Worm (Caenorhabditis elegans) whole organism, L3 larva: ENCODE results near the gene cyn-1.
A peak's percentile ranks its signal among the peaks of the same experiment; 100 is the strongest.

Experiments
- aly-2 ChIP-seq: fragments of 150-350 bp; optimal IDR thresholded peaks from 2 replicates; lab custom pipeline; 2014; ENCODE audit warnings: missing biosample characterization, missing genetic modification characterization
- ama-1 ChIP-seq: fragments of 150-350 bp; optimal IDR thresholded peaks from 2 replicates; lab custom pipeline; 2018
- egl-27 ChIP-seq: sonication (generic microtip); optimal IDR thresholded peaks from 4 replicates; lab custom pipeline; 2017; ENCODE audit warnings: missing biosample characterization, missing genetic modification reagents, missing genetic modification characterization
- jun-1 ChIP-seq: fragments of 150-350 bp; optimal IDR thresholded peaks from 2 replicates; lab custom pipeline; 2014; ENCODE audit warnings: missing biosample characterization, missing genetic modification reagents, missing genetic modification characterization
- nhr-237 ChIP-seq: fragments of 150-350 bp; optimal IDR thresholded peaks from 2 replicates; lab custom pipeline; 2014; ENCODE audit warnings: missing biosample characterization, missing genetic modification characterization
- nhr-25 ChIP-seq: sonication (generic microtip); optimal IDR thresholded peaks from 2 replicates; lab custom pipeline; 2017; ENCODE audit warnings: missing biosample characterization, missing genetic modification characterization
- pha-4 ChIP-seq: fragments of 150-350 bp; optimal IDR thresholded peaks from 2 replicates; lab custom pipeline; 2014; ENCODE audit warnings: missing biosample characterization, missing genetic modification reagents, missing genetic modification characterization
- sea-2 ChIP-seq: fragments of 150-350 bp; sonication (generic microtip); optimal IDR thresholded peaks from 4 replicates; lab custom pipeline; 2014; ENCODE audit warnings: missing biosample characterization, missing genetic modification reagents, missing genetic modification characterization
- skn-1 ChIP-seq: fragments of 150-350 bp; optimal IDR thresholded peaks from 2 replicates; lab custom pipeline; 2014; ENCODE audit warnings: missing biosample characterization, missing genetic modification characterization
- tbx-2 ChIP-seq: sonication (generic microtip); optimal IDR thresholded peaks from 2 replicates; lab custom pipeline; 2016; ENCODE audit warnings: mild to moderate bottlenecking, missing genetic modification characterization, missing compliant biosample characterization
- unc-39 ChIP-seq: sonication (generic microtip); optimal IDR thresholded peaks from 4 replicates; lab custom pipeline; 2017; ENCODE audit warnings: missing biosample characterization, missing genetic modification characterization

DNA sequence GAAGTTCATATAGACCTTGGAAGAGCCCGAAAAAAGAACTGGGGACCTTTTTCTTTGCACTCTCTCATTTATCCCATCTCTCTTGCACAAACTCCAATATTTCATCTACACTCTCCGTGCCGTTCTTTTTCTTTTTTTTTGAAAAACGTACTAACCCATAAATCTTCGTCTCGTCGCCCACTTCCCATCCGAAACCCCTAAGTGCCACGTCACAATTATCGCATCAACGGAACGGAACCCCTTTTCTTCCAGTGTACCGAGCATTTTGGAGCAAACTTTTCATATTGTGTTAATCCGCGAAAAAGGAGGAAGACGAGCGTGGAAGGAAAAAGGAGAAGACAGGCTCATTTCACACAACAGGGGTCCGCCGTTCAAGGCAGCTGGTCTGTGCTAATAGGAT is 13.5 kb downstream of the cyn-1 start:
- TF ChIP-seq skn-1 (tag; lab: Kevin White, UChicago) (no peak), egl-27 (tag; lab: Kevin White, UChicago) (no peak), nhr-25 (tag; lab: Kevin White, UChicago) (no peak), pha-4 (no peak), ama-1 (lab: Kevin White, UChicago) (peak; percentile 53), nhr-237 (tag; lab: Kevin White, UChicago) (no peak), unc-39 (tag; lab: Kevin White, UChicago) (no peak), sea-2 (GFP tag; lab: Kevin White, UChicago) (no peak), aly-2 (tag; lab: Kevin White, UChicago) (no peak), jun-1 (no peak), tbx-2 (tag; lab: Kevin White, UChicago) (no peak)
